Worm (Caenorhabditis elegans) whole organism, midembryonic: ENCODE results near the gene nhr-71.

Experiments
- T22C8.4 ChIP-seq: fragments of 200-800 bp; sonication (Bioruptor generic); IDR thresholded peaks from 2 replicates; pipeline ENCODE4 v1.3.6; 2022; ENCODE audit warnings: missing genetic modification characterization, missing compliant biosample characterization
- cog-1 ChIP-seq: sonication (generic microtip); optimal IDR thresholded peaks from 2 replicates; lab custom pipeline; 2016; ENCODE audit warnings: missing genetic modification characterization, missing compliant biosample characterization
- flt-1 ChIP-seq: fragments of 200-800 bp; sonication (Bioruptor generic); IDR thresholded peaks from 2 replicates; pipeline ENCODE4 v1.3.6; 2022; ENCODE audit warnings: missing genetic modification characterization, missing compliant biosample characterization
- klf-2 ChIP-seq: fragments of 200-800 bp; sonication (Bioruptor generic); conservative IDR thresholded peaks from 2 replicates; pipeline ENCODE4 v1.3.6; 2022; ENCODE audit warnings: missing genetic modification reagents, missing genetic modification characterization, missing compliant biosample characterization
- med-1 ChIP-seq: sonication (generic microtip); optimal IDR thresholded peaks from 2 replicates; lab custom pipeline; 2017; ENCODE audit warnings: missing genetic modification characterization, mild to moderate bottlenecking, missing compliant biosample characterization, antibody characterized with exemption, missing genetic modification reagents; ENCODE audit not compliant: insufficient read depth
- ref-1 ChIP-seq: fragments of 200-800 bp; sonication (Bioruptor generic); conservative IDR thresholded peaks from 2 replicates; pipeline ENCODE4 v1.3.6; 2022; ENCODE audit warnings: missing genetic modification reagents, missing genetic modification characterization, missing compliant biosample characterization
- tab-1 ChIP-seq: fragments of 200-800 bp; sonication (Bioruptor generic); IDR thresholded peaks from 2 replicates; pipeline ENCODE4 v1.3.6; 2022; ENCODE audit warnings: missing genetic modification characterization, missing compliant biosample characterization
- ztf-23 ChIP-seq: fragments of 200-800 bp; sonication (Bioruptor generic); IDR thresholded peaks from 2 replicates; pipeline ENCODE4 v1.3.6; 2022; ENCODE audit warnings: missing genetic modification reagents, missing genetic modification characterization, missing compliant biosample characterization
- ztf-29 ChIP-seq: fragments of 200-800 bp; sonication (Bioruptor generic); IDR thresholded peaks from 2 replicates; pipeline ENCODE4 v1.3.6; 2022; ENCODE audit warnings: missing genetic modification reagents, missing genetic modification characterization, missing compliant biosample characterization

nhr-71 gene

ce11 chrX:13746661-13747365 lies at the start of gene nhr-71:
TSS of gene nhr-71 (plus strand) at chrX:13747315.
- TF ChIP-seq ztf-29 (GFP tag; lab: Robert Waterston, UW) (no peak), cog-1 (no peak), tab-1 (GFP tag; lab: Robert Waterston, UW) (no peak), T22C8.4 (no peak), klf-2 (GFP tag; lab: Robert Waterston, UW) (no peak), med-1 (no peak), ztf-23 (GFP tag; lab: Robert Waterston, UW) (no peak), flt-1 (GFP tag; lab: Robert Waterston, UW) (no peak), ref-1 (GFP tag; lab: Robert Waterston, UW) (no peak)

- TF ChIP-seq flt-1 (GFP tag; lab: Robert Waterston, UW) = 0 out of 2 replicates have a peak, but pooled peaks have one; percentile 44
- no peak for TF ChIP-seq med-1
Measured at ce11 chrX:13697520-13697919, 49.6 kb upstream of the nhr-71 start.

ce11 chrX:13700642-13701233 lies 46.4 kb upstream of the nhr-71 start:
- peak; percentile 51 for TF ChIP-seq med-1
- TF ChIP-seq T22C8.4 = peak; percentile 55; the same call in 1 of the 2 replicates
- peak; percentile 56; the same call in 1 of the 2 replicates for TF ChIP-seq ztf-29 (GFP tag; lab: Robert Waterston, UW)
- TF ChIP-seq klf-2 (GFP tag; lab: Robert Waterston, UW) = peak; percentile 69
- peak; percentile 84 for TF ChIP-seq ztf-23 (GFP tag; lab: Robert Waterston, UW)
- peak; percentile 98 for TF ChIP-seq cog-1
- TF ChIP-seq tab-1 (GFP tag; lab: Robert Waterston, UW) = peak; percentile 64; the same call in 1 of the 2 replicates
- no peak for TF ChIP-seq ref-1 (GFP tag; lab: Robert Waterston, UW)
- TF ChIP-seq flt-1 (GFP tag; lab: Robert Waterston, UW) = peak; percentile 88

- no peak for TF ChIP-seq med-1
- no peak for TF ChIP-seq tab-1 (GFP tag; lab: Robert Waterston, UW)
- no peak for TF ChIP-seq ztf-23 (GFP tag; lab: Robert Waterston, UW)
- TF ChIP-seq klf-2 (GFP tag; lab: Robert Waterston, UW) = no peak
- TF ChIP-seq ztf-29 (GFP tag; lab: Robert Waterston, UW) = no peak
- TF ChIP-seq ref-1 (GFP tag; lab: Robert Waterston, UW) = no peak
- TF ChIP-seq flt-1 (GFP tag; lab: Robert Waterston, UW) = no peak
- TF ChIP-seq T22C8.4 = no peak
Measured at ce11 chrX:13702923-13703322, 44.2 kb upstream of the nhr-71 start.

- TF ChIP-seq tab-1 (GFP tag; lab: Robert Waterston, UW) (no peak), ztf-29 (GFP tag; lab: Robert Waterston, UW) (no peak), flt-1 (GFP tag; lab: Robert Waterston, UW) (no peak), T22C8.4 (no peak), ref-1 (GFP tag; lab: Robert Waterston, UW) (no peak), klf-2 (GFP tag; lab: Robert Waterston, UW) (no peak)
Measured at ce11 chrX:13706607-13707006, 40.5 kb upstream of the nhr-71 start, which contains the start of gene K02D3.1. TSS of gene K02D3.1 (plus strand) at chrX:13706907.

ce11 chrX:13709060-13709459 lies 38.1 kb upstream of the nhr-71 start:
- TF ChIP-seq T22C8.4 (no peak), ztf-29 (GFP tag; lab: Robert Waterston, UW) (no peak), flt-1 (GFP tag; lab: Robert Waterston, UW) (no peak), ztf-23 (GFP tag; lab: Robert Waterston, UW) (no peak), med-1 (no peak), ref-1 (GFP tag; lab: Robert Waterston, UW) (no peak), tab-1 (GFP tag; lab: Robert Waterston, UW) (no peak), cog-1 (no peak), klf-2 (GFP tag; lab: Robert Waterston, UW) (no peak)

ce11 chrX:13711909-13712308 lies 35.2 kb upstream of the nhr-71 start, which contains the start of gene K02D3.2:
TSS of gene K02D3.2 (minus strand) at chrX:13712009.
- no peak for TF ChIP-seq cog-1
- TF ChIP-seq ztf-29 (GFP tag; lab: Robert Waterston, UW) = no peak
- no peak for TF ChIP-seq tab-1 (GFP tag; lab: Robert Waterston, UW)
- TF ChIP-seq ref-1 (GFP tag; lab: Robert Waterston, UW) = no peak
- TF ChIP-seq med-1 = no peak
- TF ChIP-seq ztf-23 (GFP tag; lab: Robert Waterston, UW) = no peak
- no peak for TF ChIP-seq T22C8.4
- TF ChIP-seq flt-1 (GFP tag; lab: Robert Waterston, UW) = no peak
- no peak for TF ChIP-seq klf-2 (GFP tag; lab: Robert Waterston, UW)

- TF ChIP-seq ztf-23 (GFP tag; lab: Robert Waterston, UW) (no peak), ref-1 (GFP tag; lab: Robert Waterston, UW) (no peak), flt-1 (GFP tag; lab: Robert Waterston, UW) (no peak), cog-1 (no peak), tab-1 (GFP tag; lab: Robert Waterston, UW) (no peak), T22C8.4 (no peak), ztf-29 (GFP tag; lab: Robert Waterston, UW) (no peak), klf-2 (GFP tag; lab: Robert Waterston, UW) (no peak), med-1 (no peak)
Measured at ce11 chrX:13712992-13713391, 34.1 kb upstream of the nhr-71 start.

- no peak for TF ChIP-seq flt-1 (GFP tag; lab: Robert Waterston, UW)
- no peak for TF ChIP-seq cog-1
Measured at ce11 chrX:13713857-13714256, 33.3 kb upstream of the nhr-71 start, which contains the start of gene K11E4.1. TSS of gene K11E4.1 (plus strand) at chrX:13714157.

ce11 chrX:13714710-13715109 lies 32.4 kb upstream of the nhr-71 start:
- TF ChIP-seq ref-1 (GFP tag; lab: Robert Waterston, UW) (no peak), tab-1 (GFP tag; lab: Robert Waterston, UW) (0 out of 2 replicates have a peak, but pooled peaks have one; percentile 50), flt-1 (GFP tag; lab: Robert Waterston, UW) (0 out of 2 replicates have a peak, but pooled peaks have one; percentile 44)
